Fruit fly (Drosophila melanogaster) whole organism, embryonic: Measurements from ENCODE around the gene Alg2.

ENCODE experiments used
- Adf1 ChIP-seq: fragments of 200-800 bp; sonication (Bioruptor generic); IDR thresholded peaks from 2 replicates; pipeline ENCODE4 v1.3.6; 2022; ENCODE audit warnings: missing biosample characterization, missing genetic modification characterization
- BEAF-32 ChIP-seq: fragments of 200-800 bp; sonication (Bioruptor generic); optimal IDR thresholded peaks from 3 replicates; lab custom pipeline; 2017; ENCODE audit warnings: missing biosample characterization, missing genetic modification characterization, mild to moderate bottlenecking, moderate library complexity, missing genetic modification reagents
- CG1024 ChIP-seq: fragments of 200-800 bp; sonication (Bioruptor generic); IDR thresholded peaks from 2 replicates; pipeline ENCODE4 v1.3.6; 2022; ENCODE audit warnings: missing biosample characterization, missing genetic modification characterization
- CG10979 ChIP-seq: fragments of 200-800 bp; sonication (Bioruptor generic); optimal IDR thresholded peaks from 2 replicates; lab custom pipeline; 2018; ENCODE audit warnings: missing biosample characterization, mild to moderate bottlenecking, missing genetic modification characterization, moderate library complexity
- CG11560 ChIP-seq: fragments of 200-800 bp; sonication (Bioruptor generic); IDR thresholded peaks from 3 replicates; pipeline ENCODE4 v1.3.6; 2022; ENCODE audit warnings: missing biosample characterization, missing genetic modification characterization
- CG15073 ChIP-seq: fragments of 200-800 bp; sonication (Bioruptor generic); optimal IDR thresholded peaks from 2 replicates; lab custom pipeline; 2016; ENCODE audit warnings: missing biosample characterization, missing genetic modification characterization
- CG1603 ChIP-seq: fragments of 200-800 bp; sonication (Bioruptor generic); optimal IDR thresholded peaks from 2 replicates; lab custom pipeline; 2019; ENCODE audit warnings: missing biosample characterization, mild to moderate bottlenecking, missing genetic modification characterization, moderate library complexity
- CG16863 ChIP-seq: fragments of 200-800 bp; sonication (Bioruptor generic); optimal IDR thresholded peaks from 3 replicates; lab custom pipeline; 2016; ENCODE audit warnings: missing biosample characterization, missing genetic modification characterization
- CG17361 ChIP-seq: fragments of 200-800 bp; sonication (Bioruptor generic); IDR thresholded peaks from 3 replicates; pipeline ENCODE4 v1.3.6; 2022; ENCODE audit warnings: missing biosample characterization, missing genetic modification characterization
- CG17385 ChIP-seq: fragments of 200-800 bp; sonication (Bioruptor generic); optimal IDR thresholded peaks from 3 replicates; lab custom pipeline; 2018; ENCODE audit warnings: missing biosample characterization, mild to moderate bottlenecking, missing genetic modification characterization
- CG17568 ChIP-seq: fragments of 200-800 bp; sonication (Bioruptor generic); optimal IDR thresholded peaks from 2 replicates; lab custom pipeline; 2018; ENCODE audit warnings: missing biosample characterization, mild to moderate bottlenecking, missing genetic modification characterization, moderate library complexity
- CG1832 ChIP-seq: fragments of 200-800 bp; sonication (Bioruptor generic); optimal IDR thresholded peaks from 2 replicates; lab custom pipeline; 2017; ENCODE audit warnings: missing biosample characterization, mild to moderate bottlenecking, missing genetic modification characterization, inconsistent platforms
- CG18619 ChIP-seq: fragments of 200-800 bp; sonication (Bioruptor generic); optimal IDR thresholded peaks from 3 replicates; lab custom pipeline; 2017; ENCODE audit warnings: missing biosample characterization, mild to moderate bottlenecking, missing genetic modification characterization
- CG2875 ChIP-seq: fragments of 200-800 bp; sonication (Bioruptor generic); optimal IDR thresholded peaks from 2 replicates; lab custom pipeline; 2017; ENCODE audit warnings: missing biosample characterization, mild to moderate bottlenecking, missing genetic modification characterization, missing genetic modification reagents
- CG3163 ChIP-seq: fragments of 200-800 bp; sonication (Bioruptor generic); optimal IDR thresholded peaks from 3 replicates; lab custom pipeline; 2016; ENCODE audit warnings: missing biosample characterization, missing genetic modification characterization
- CG34422 ChIP-seq: fragments of 200-800 bp; sonication (Bioruptor generic); IDR thresholded peaks from 3 replicates; pipeline ENCODE4 v1.3.6; 2022; ENCODE audit warnings: missing biosample characterization, missing genetic modification characterization
- CG4707 ChIP-seq: fragments of 200-800 bp; sonication (Bioruptor generic); optimal IDR thresholded peaks from 2 replicates; lab custom pipeline; 2018; ENCODE audit warnings: missing biosample characterization, mild to moderate bottlenecking, missing genetic modification characterization, moderate library complexity
- CG4820 ChIP-seq: fragments of 200-800 bp; sonication (Bioruptor generic); optimal IDR thresholded peaks from 3 replicates; lab custom pipeline; 2016; ENCODE audit warnings: missing biosample characterization, missing genetic modification characterization
- CG6791 ChIP-seq: fragments of 200-800 bp; sonication (Bioruptor generic); IDR thresholded peaks from 3 replicates; pipeline ENCODE4 v1.3.6; 2022; ENCODE audit warnings: missing biosample characterization, missing genetic modification characterization; ENCODE audit not compliant: partially characterized antibody
- CG8089 ChIP-seq: fragments of 200-800 bp; sonication (Bioruptor generic); optimal IDR thresholded peaks from 3 replicates; lab custom pipeline; 2016; ENCODE audit warnings: missing biosample characterization, missing genetic modification characterization
- CG8944 ChIP-seq: fragments of 200-800 bp; sonication (Bioruptor generic); optimal IDR thresholded peaks from 3 replicates; lab custom pipeline; 2016; ENCODE audit warnings: missing biosample characterization, missing genetic modification characterization
- Chrac-16 ChIP-seq: fragments of 200-800 bp; sonication (Bioruptor generic); optimal IDR thresholded peaks from 3 replicates; lab custom pipeline; 2016; ENCODE audit warnings: missing biosample characterization, missing genetic modification characterization
- Doc3 ChIP-seq: fragments of 200-800 bp; sonication (Bioruptor generic); IDR thresholded peaks from 3 replicates; pipeline ENCODE4 v1.3.6; 2022; ENCODE audit warnings: missing biosample characterization, missing genetic modification characterization; ENCODE audit not compliant: partially characterized antibody
- Dref ChIP-seq: fragments of 200-800 bp; sonication (Bioruptor generic); IDR thresholded peaks from 2 replicates; pipeline ENCODE4 v1.3.6; 2022; ENCODE audit warnings: missing biosample characterization, missing genetic modification characterization
- Ets65A ChIP-seq: fragments of 200-800 bp; sonication (Bioruptor generic); peaks from one replicate; lab custom pipeline; 2016; ENCODE audit warnings: missing biosample characterization, missing genetic modification characterization
- Ets97D ChIP-seq: fragments of 200-800 bp; sonication (Bioruptor generic); optimal IDR thresholded peaks from 3 replicates; lab custom pipeline; 2016; ENCODE audit warnings: missing biosample characterization, missing genetic modification characterization
- Gsc ChIP-seq: fragments of 200-800 bp; sonication (Bioruptor generic); IDR thresholded peaks from 2 replicates; pipeline ENCODE4 v1.3.6; 2022; ENCODE audit warnings: missing biosample characterization, missing genetic modification characterization
- Kr ChIP-seq: fragments of 200-800 bp; sonication (Bioruptor generic); optimal IDR thresholded peaks from 2 replicates; lab custom pipeline; 2017; ENCODE audit warnings: missing biosample characterization, mild to moderate bottlenecking, missing genetic modification characterization
- Lhr ChIP-seq: fragments of 200-800 bp; sonication (Bioruptor generic); optimal IDR thresholded peaks from 3 replicates; lab custom pipeline; 2017; ENCODE audit warnings: mild to moderate bottlenecking, missing biosample characterization, missing genetic modification reagents, missing genetic modification characterization
- MESR4 ChIP-seq: fragments of 200-800 bp; sonication (Bioruptor generic); optimal IDR thresholded peaks from 2 replicates; lab custom pipeline; 2018; ENCODE audit warnings: missing biosample characterization, mild to moderate bottlenecking, missing genetic modification characterization, moderate library complexity
- NK7.1 ChIP-seq: fragments of 200-800 bp; sonication (Bioruptor generic); optimal IDR thresholded peaks from 3 replicates; lab custom pipeline; 2016; ENCODE audit warnings: missing biosample characterization, missing genetic modification characterization
- Sin3A ChIP-seq: fragments of >200 bp; optimal IDR thresholded peaks from 2 replicates; lab custom pipeline; 2018
- Trl ChIP-seq, 3 experiments: fragments of >200 bp in 2 of 3; fragments of 200-800 bp in 1 of 3; sonication (Bioruptor generic) in 1 of 3; optimal IDR thresholded peaks; 2 replicates in 1 of 3; 3 replicates in 2 of 3; lab custom pipeline; 2016 to 2017; ENCODE audit warnings: missing biosample characterization in 1 of 3, missing genetic modification characterization in 1 of 3
- Xbp1 ChIP-seq: fragments of 200-800 bp; sonication (Bioruptor generic); optimal IDR thresholded peaks from 3 replicates; lab custom pipeline; 2016; ENCODE audit warnings: missing biosample characterization, mild to moderate bottlenecking, missing genetic modification characterization
- YL-1 ChIP-seq: fragments of 200-800 bp; sonication (Bioruptor generic); optimal IDR thresholded peaks from 3 replicates; lab custom pipeline; 2017; ENCODE audit warnings: missing biosample characterization, mild to moderate bottlenecking, missing genetic modification characterization
- bowl ChIP-seq: fragments of 200-800 bp; sonication (Bioruptor generic); IDR thresholded peaks from 2 replicates; pipeline ENCODE4 v1.3.6; 2022; ENCODE audit warnings: missing biosample characterization, missing genetic modification characterization
- bsh ChIP-seq, 2 experiments: fragments of 200-800 bp; sonication (Bioruptor generic); optimal IDR thresholded peaks; 2 replicates each; lab custom pipeline; 2017 to 2018; ENCODE audit warnings: mild to moderate bottlenecking in 2 of 2, missing biosample characterization in 2 of 2, missing genetic modification characterization in 2 of 2, moderate library complexity in 1 of 2
- cato ChIP-seq: fragments of 200-800 bp; sonication (Bioruptor generic); optimal IDR thresholded peaks from 2 replicates; lab custom pipeline; 2016; ENCODE audit warnings: missing biosample characterization, missing genetic modification characterization, borderline replicate concordance
- cg ChIP-seq: fragments of 200-800 bp; sonication (Bioruptor generic); optimal IDR thresholded peaks from 3 replicates; lab custom pipeline; 2019; ENCODE audit warnings: missing biosample characterization, mild to moderate bottlenecking, missing genetic modification characterization, moderate library complexity
- crc ChIP-seq: fragments of 200-800 bp; sonication (Bioruptor generic); optimal IDR thresholded peaks from 2 replicates; lab custom pipeline; 2016; ENCODE audit warnings: missing biosample characterization, missing genetic modification characterization
- ems ChIP-seq: fragments of 200-800 bp; sonication (Bioruptor generic); optimal IDR thresholded peaks from 3 replicates; lab custom pipeline; 2016; ENCODE audit warnings: missing biosample characterization, missing genetic modification characterization
- esg ChIP-seq: fragments of 200-800 bp; sonication (Bioruptor generic); conservative IDR thresholded peaks from 2 replicates; pipeline ENCODE4 v1.3.6; 2022; ENCODE audit warnings: missing biosample characterization, missing genetic modification characterization
- fd3F ChIP-seq: fragments of 200-800 bp; sonication (Bioruptor generic); optimal IDR thresholded peaks from 2 replicates; lab custom pipeline; 2018; ENCODE audit warnings: missing biosample characterization, mild to moderate bottlenecking, missing genetic modification characterization, moderate library complexity
- gsb-n ChIP-seq: fragments of 200-800 bp; sonication (Bioruptor generic); optimal IDR thresholded peaks from 3 replicates; lab custom pipeline; 2018; ENCODE audit warnings: missing biosample characterization, mild to moderate bottlenecking, missing genetic modification characterization
- knrl ChIP-seq: fragments of 200-800 bp; sonication (Bioruptor generic); IDR thresholded peaks from 3 replicates; pipeline ENCODE4 v1.3.6; 2022; ENCODE audit warnings: missing biosample characterization, missing genetic modification characterization; ENCODE audit not compliant: partially characterized antibody
- onecut ChIP-seq: fragments of 200-800 bp; sonication (Bioruptor generic); IDR thresholded peaks from 2 replicates; pipeline ENCODE4 v1.3.6; 2022; ENCODE audit warnings: missing biosample characterization, missing genetic modification characterization
- org-1 ChIP-seq: fragments of 200-800 bp; sonication (Bioruptor generic); optimal IDR thresholded peaks from 2 replicates; lab custom pipeline; 2017; ENCODE audit warnings: missing biosample characterization, missing genetic modification characterization
- sens-2 ChIP-seq: fragments of 200-800 bp; sonication (Bioruptor generic); IDR thresholded peaks from 2 replicates; pipeline ENCODE4 v1.3.6; 2022; ENCODE audit warnings: missing biosample characterization, missing genetic modification characterization
- shn ChIP-seq: fragments of 200-800 bp; sonication (Bioruptor generic); optimal IDR thresholded peaks from 3 replicates; lab custom pipeline; 2016; ENCODE audit warnings: missing biosample characterization, missing genetic modification characterization
- sr ChIP-seq: fragments of 200-800 bp; sonication (Bioruptor generic); IDR thresholded peaks from 3 replicates; pipeline ENCODE4 v1.3.6; 2022; ENCODE audit warnings: missing biosample characterization, missing genetic modification characterization

The Alg2 gene

DNA sequence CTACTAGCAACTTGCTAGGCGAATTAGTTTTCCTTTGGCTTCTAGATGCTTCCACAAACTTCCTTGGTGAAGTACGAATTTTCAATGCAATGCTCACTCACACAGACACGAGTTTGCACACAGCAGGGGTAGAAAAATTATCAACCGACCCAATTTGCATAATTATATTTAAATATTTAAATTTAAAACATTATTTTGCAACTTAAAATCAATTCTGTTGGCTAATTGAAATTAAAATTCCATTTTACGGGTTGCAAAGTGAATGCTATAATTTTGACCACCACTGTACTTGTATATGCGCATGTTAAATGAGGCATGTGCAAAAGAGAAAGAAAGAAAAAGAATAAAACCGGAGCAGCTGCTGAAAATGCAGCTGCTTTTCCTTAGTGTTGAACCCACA, 50.5 kb downstream of the Alg2 start (continued):
- TF ChIP-seq Trl (optimal IDR thresholded peaks at IDR 0.05; lab: Kevin White, UChicago) (no peak), Trl (GFP tag; optimal IDR thresholded peaks at IDR 0.05; lab: Kevin White, UChicago) (peak; percentile 47), CG8944 (GFP tag; lab: Kevin White, UChicago) (peak; percentile 31), sens-2 (GFP tag; lab: Robert Waterston, UW) (peak; percentile 92), cg (GFP tag; lab: Kevin White, UChicago) (peak; percentile 62), ems (GFP tag; lab: Kevin White, UChicago) (peak; percentile 63), CG16863 (GFP tag; lab: Kevin White, UChicago) (peak; percentile 66), Xbp1 (GFP tag; lab: Kevin White, UChicago) (peak; percentile 93), CG1603 (tag; lab: Kevin White, UChicago) (peak; percentile 88), sr (GFP tag; lab: Robert Waterston, UW) (peak; percentile 54; the same call in 1 of the 3 replicates), Adf1 (GFP tag; lab: Robert Waterston, UW) (peak; percentile 70), fd3F (GFP tag; lab: Kevin White, UChicago) (peak; percentile 91), CG10979 (tag; lab: Kevin White, UChicago) (peak; percentile 93), CG15073 (GFP tag; lab: Kevin White, UChicago) (peak; percentile 76), Ets97D (GFP tag; lab: Kevin White, UChicago) (peak; percentile 53), Chrac-16 (peak; percentile 87), org-1 (GFP tag; lab: Kevin White, UChicago) (peak; percentile 87), bsh (GFP tag; optimal IDR thresholded peaks at IDR 0.05; lab: Kevin White, UChicago) (peak; percentile 96 to 97), onecut (GFP tag; lab: Robert Waterston, UW) (peak; percentile 91), BEAF-32 (no peak), CG6791 (GFP tag; lab: Robert Waterston, UW) (no peak), Kr (GFP tag; lab: Kevin White, UChicago) (no peak), cato (GFP tag; lab: Kevin White, UChicago) (peak; percentile 66), gsb-n (tag; lab: Kevin White, UChicago) (peak; percentile 93), Sin3A (lab: Kevin White, UChicago) (no peak), CG11560 (peak; percentile 68; the same call in 2 of the 3 replicates), crc (GFP tag; lab: Kevin White, UChicago) (no peak), CG17361 (GFP tag; lab: Robert Waterston, UW) (peak; percentile 95), esg (GFP tag; lab: Robert Waterston, UW) (peak; percentile 89), CG4707 (GFP tag; lab: Kevin White, UChicago) (peak; percentile 87), CG2875 (GFP tag; lab: Kevin White, UChicago) (peak; percentile 91), Doc3 (GFP tag; lab: Robert Waterston, UW) (no peak), NK7.1 (peak; percentile 46), Lhr (GFP tag; lab: Kevin White, UChicago) (peak; percentile 78), Ets65A (GFP tag; lab: Kevin White, UChicago) (peak; percentile 37), CG3163 (GFP tag; lab: Kevin White, UChicago) (no peak), CG4820 (GFP tag; lab: Kevin White, UChicago) (peak; percentile 87), shn (GFP tag; lab: Kevin White, UChicago) (no peak), CG8089 (no peak), Gsc (GFP tag; lab: Robert Waterston, UW) (peak; percentile 86), YL-1 (GFP tag; lab: Kevin White, UChicago) (peak; percentile 74), CG1832 (GFP tag; lab: Kevin White, UChicago) (no peak), CG18619 (GFP tag; lab: Kevin White, UChicago) (peak; percentile 90), Dref (no peak), CG17385 (GFP tag; lab: Kevin White, UChicago) (peak; percentile 92), knrl (GFP tag; lab: Robert Waterston, UW) (0 out of 3 replicates have a peak, but pooled peaks have one; percentile 12), MESR4 (peak; percentile 40), CG34422 (GFP tag; lab: Robert Waterston, UW) (peak; percentile 97), CG1024 (GFP tag; lab: Robert Waterston, UW) (peak; percentile 91), bowl (GFP tag; lab: Robert Waterston, UW) (peak; percentile 83; the same call in 1 of the 2 replicates), CG17568 (GFP tag; lab: Kevin White, UChicago) (no peak)
